Fruit fly (Drosophila melanogaster) whole organism, embryonic: ENCODE data around the gene HDAC6.
A peak's percentile ranks its signal among the peaks of the same experiment; 100 is the strongest.

Source experiments
- BtbVII ChIP-seq: fragments of 200-800 bp; sonication (Bioruptor generic); optimal IDR thresholded peaks from 3 replicates; lab custom pipeline; 2017; ENCODE audit warnings: missing biosample characterization, mild to moderate bottlenecking, missing genetic modification characterization
- CG10147 ChIP-seq: fragments of 200-800 bp; sonication (Bioruptor generic); optimal IDR thresholded peaks from 2 replicates; lab custom pipeline; 2019; ENCODE audit warnings: missing biosample characterization, mild to moderate bottlenecking, missing genetic modification characterization, moderate library complexity
- CG11085 ChIP-seq: fragments of 200-800 bp; sonication (Bioruptor generic); IDR thresholded peaks from 2 replicates; pipeline ENCODE4 v1.3.6; 2022; ENCODE audit warnings: missing biosample characterization, missing genetic modification characterization
- CG13624 ChIP-seq: fragments of 200-800 bp; sonication (Bioruptor generic); optimal IDR thresholded peaks from 2 replicates; lab custom pipeline; 2016; ENCODE audit warnings: missing biosample characterization, missing genetic modification characterization
- CG14860 ChIP-seq: fragments of 200-800 bp; sonication (Bioruptor generic); IDR thresholded peaks from 3 replicates; pipeline ENCODE4 v1.3.6; 2022; ENCODE audit warnings: missing biosample characterization, missing genetic modification characterization; ENCODE audit not compliant: partially characterized antibody
- CG15269 ChIP-seq: fragments of 200-800 bp; sonication (Bioruptor generic); optimal IDR thresholded peaks from 2 replicates; lab custom pipeline; 2018; ENCODE audit warnings: missing biosample characterization, mild to moderate bottlenecking, missing genetic modification characterization, moderate library complexity
- CG15514 ChIP-seq: fragments of 200-800 bp; sonication (Bioruptor generic); optimal IDR thresholded peaks from 3 replicates; lab custom pipeline; 2017; ENCODE audit warnings: missing biosample characterization, missing genetic modification characterization, mild to moderate bottlenecking, moderate library complexity, missing genetic modification reagents
- CG16813 ChIP-seq: fragments of 200-800 bp; sonication (Bioruptor generic); IDR thresholded peaks from 3 replicates; pipeline ENCODE4 v1.3.6; 2022; ENCODE audit warnings: missing biosample characterization, missing genetic modification characterization; ENCODE audit not compliant: partially characterized antibody
- CG17186 ChIP-seq: fragments of 200-800 bp; sonication (Bioruptor generic); optimal IDR thresholded peaks from 3 replicates; lab custom pipeline; 2017; ENCODE audit warnings: missing biosample characterization, missing genetic modification reagents, missing genetic modification characterization
- CG17361 ChIP-seq: fragments of 200-800 bp; sonication (Bioruptor generic); IDR thresholded peaks from 3 replicates; pipeline ENCODE4 v1.3.6; 2022; ENCODE audit warnings: missing biosample characterization, missing genetic modification characterization
- CG18262 ChIP-seq: fragments of 200-800 bp; optimal IDR thresholded peaks from 3 replicates; lab custom pipeline; 2019; ENCODE audit warnings: missing biosample characterization, mild to moderate bottlenecking, missing genetic modification characterization, moderate library complexity
- CG18599 ChIP-seq: fragments of 200-800 bp; sonication (Bioruptor generic); optimal IDR thresholded peaks from 3 replicates; lab custom pipeline; 2017; ENCODE audit warnings: missing biosample characterization, missing genetic modification characterization, mild to moderate bottlenecking, moderate library complexity, missing genetic modification reagents
- CG3281 ChIP-seq: fragments of 200-800 bp; sonication (Bioruptor generic); optimal IDR thresholded peaks from 3 replicates; lab custom pipeline; 2017; ENCODE audit warnings: missing biosample characterization, mild to moderate bottlenecking, missing genetic modification characterization
- CG5180 ChIP-seq: fragments of 200-800 bp; sonication (Bioruptor generic); optimal IDR thresholded peaks from 3 replicates; lab custom pipeline; 2017; ENCODE audit warnings: missing biosample characterization, missing genetic modification characterization, mild to moderate bottlenecking, moderate library complexity, missing genetic modification reagents
- CG8290 ChIP-seq, 3 experiments: fragments of 200-800 bp; sonication (Bioruptor generic); optimal IDR thresholded peaks; 2 replicates each; lab custom pipeline; 2016 to 2019; ENCODE audit warnings: missing biosample characterization in 3 of 3, missing genetic modification characterization in 3 of 3, mild to moderate bottlenecking in 2 of 3, moderate library complexity in 1 of 3
- CG8388 ChIP-seq: fragments of 200-800 bp; sonication (Bioruptor generic); optimal IDR thresholded peaks from 2 replicates; lab custom pipeline; 2019; ENCODE audit warnings: missing biosample characterization, mild to moderate bottlenecking, missing genetic modification characterization, moderate library complexity
- CG9609 ChIP-seq: fragments of 200-800 bp; sonication (Bioruptor generic); optimal IDR thresholded peaks from 3 replicates; lab custom pipeline; 2016; ENCODE audit warnings: missing biosample characterization, missing genetic modification characterization
- CkIIα-i1 ChIP-seq: fragments of 200-800 bp; sonication (Bioruptor generic); IDR thresholded peaks from 2 replicates; pipeline ENCODE4 v1.3.6; 2022; ENCODE audit warnings: missing biosample characterization, missing genetic modification characterization
- Dref ChIP-seq: fragments of 200-800 bp; sonication (Bioruptor generic); IDR thresholded peaks from 2 replicates; pipeline ENCODE4 v1.3.6; 2022; ENCODE audit warnings: missing biosample characterization, missing genetic modification characterization
- HLH4C ChIP-seq: fragments of 200-800 bp; sonication (Bioruptor generic); IDR thresholded peaks from 3 replicates; pipeline ENCODE4 v1.3.6; 2022; ENCODE audit warnings: missing biosample characterization, missing genetic modification characterization; ENCODE audit not compliant: partially characterized antibody
- Myb ChIP-seq: fragments of 200-800 bp; sonication (Bioruptor generic); optimal IDR thresholded peaks from 2 replicates; lab custom pipeline; 2016; ENCODE audit warnings: missing biosample characterization, missing genetic modification characterization
- NC2β ChIP-seq: fragments of 200-800 bp; sonication (Bioruptor generic); optimal IDR thresholded peaks from 2 replicates; lab custom pipeline; 2016; ENCODE audit warnings: missing biosample characterization, missing genetic modification characterization
- Optix ChIP-seq: fragments of 200-800 bp; sonication (Bioruptor generic); IDR thresholded peaks from 3 replicates; pipeline ENCODE4 v1.3.6; 2022; ENCODE audit warnings: missing biosample characterization, missing genetic modification characterization
- Pdp1 ChIP-seq, 2 experiments: fragments of 200-800 bp; sonication (Bioruptor generic); optimal IDR thresholded peaks; 3 replicates each; lab custom pipeline; 2016; ENCODE audit warnings: missing biosample characterization in 2 of 2, missing genetic modification characterization in 2 of 2, mild to moderate bottlenecking in 1 of 2, moderate library complexity in 1 of 2
- Poxn ChIP-seq: fragments of 200-800 bp; sonication (Bioruptor generic); IDR thresholded peaks from 2 replicates; pipeline ENCODE4 v1.3.6; 2022; ENCODE audit warnings: missing biosample characterization, missing genetic modification characterization
- Six4 ChIP-seq: fragments of 200-800 bp; sonication (Bioruptor generic); optimal IDR thresholded peaks from 2 replicates; lab custom pipeline; 2016; ENCODE audit warnings: missing biosample characterization, missing genetic modification characterization
- Sry-δ ChIP-seq: fragments of 200-800 bp; sonication (Bioruptor generic); optimal IDR thresholded peaks from 2 replicates; lab custom pipeline; 2016; ENCODE audit warnings: missing biosample characterization, missing genetic modification characterization
- Tbp ChIP-seq: fragments of >200 bp; optimal IDR thresholded peaks from 2 replicates; lab custom pipeline; 2018; ENCODE audit warnings: missing biosample characterization, missing genetic modification characterization
- Usf ChIP-seq: fragments of 200-800 bp; sonication (Bioruptor generic); optimal IDR thresholded peaks from 2 replicates; lab custom pipeline; 2017; ENCODE audit warnings: missing genotype, missing biosample characterization, missing genetic modification characterization
- YL-1 ChIP-seq: fragments of 200-800 bp; sonication (Bioruptor generic); optimal IDR thresholded peaks from 3 replicates; lab custom pipeline; 2017; ENCODE audit warnings: missing biosample characterization, mild to moderate bottlenecking, missing genetic modification characterization
- ase ChIP-seq: fragments of 200-800 bp; sonication (Bioruptor generic); IDR thresholded peaks from 3 replicates; pipeline ENCODE4 v1.3.6; 2022; ENCODE audit warnings: missing biosample characterization, missing genetic modification characterization
- bsh ChIP-seq, 2 experiments: fragments of 200-800 bp; sonication (Bioruptor generic); optimal IDR thresholded peaks; 2 replicates each; lab custom pipeline; 2017 to 2018; ENCODE audit warnings: mild to moderate bottlenecking in 2 of 2, missing biosample characterization in 2 of 2, missing genetic modification characterization in 2 of 2, moderate library complexity in 1 of 2
- disco-r ChIP-seq: fragments of 200-800 bp; sonication (Bioruptor generic); optimal IDR thresholded peaks from 2 replicates; lab custom pipeline; 2016; ENCODE audit warnings: missing biosample characterization, missing genetic modification characterization
- fd96Cb ChIP-seq: fragments of 200-800 bp; sonication (Bioruptor generic); optimal IDR thresholded peaks from 2 replicates; lab custom pipeline; 2018; ENCODE audit warnings: missing biosample characterization, mild to moderate bottlenecking, missing genetic modification characterization, moderate library complexity
- grn ChIP-seq: fragments of 200-800 bp; sonication (Bioruptor generic); optimal IDR thresholded peaks from 3 replicates; lab custom pipeline; 2017; ENCODE audit warnings: missing biosample characterization, missing genetic modification characterization
- gro ChIP-seq: fragments of 200-800 bp; sonication (Bioruptor generic); optimal IDR thresholded peaks from 2 replicates; lab custom pipeline; 2016; ENCODE audit warnings: missing biosample characterization, missing genetic modification characterization
- her ChIP-seq: fragments of 200-800 bp; sonication (Bioruptor generic); optimal IDR thresholded peaks from 2 replicates; lab custom pipeline; 2016; ENCODE audit warnings: missing biosample characterization, missing genetic modification characterization
- inv ChIP-seq: fragments of 200-800 bp; sonication (Bioruptor generic); IDR thresholded peaks from 2 replicates; pipeline ENCODE4 v1.3.6; 2022; ENCODE audit warnings: missing biosample characterization, missing genetic modification characterization; ENCODE audit not compliant: partially characterized antibody
- knrl ChIP-seq: fragments of 200-800 bp; sonication (Bioruptor generic); IDR thresholded peaks from 3 replicates; pipeline ENCODE4 v1.3.6; 2022; ENCODE audit warnings: missing biosample characterization, missing genetic modification characterization; ENCODE audit not compliant: partially characterized antibody
- onecut ChIP-seq: fragments of 200-800 bp; sonication (Bioruptor generic); IDR thresholded peaks from 2 replicates; pipeline ENCODE4 v1.3.6; 2022; ENCODE audit warnings: missing biosample characterization, missing genetic modification characterization
- pan ChIP-seq, 4 experiments: fragments of >200 bp in 3 of 4; fragments of 200-800 bp in 1 of 4; sonication (Bioruptor generic) in 1 of 4; optimal IDR thresholded peaks in 3 of 4; IDR thresholded peaks in 1 of 4; 2 replicates each; pipeline versions ENCODE4 v1.3.6 to Lab custom; 2017 to 2022; ENCODE audit warnings: missing biosample characterization in 2 of 4, missing genetic modification characterization in 2 of 4, mixed read lengths in 1 of 4
- prd ChIP-seq, 3 experiments: fragments of >200 bp in 2 of 3; fragments of 200-800 bp in 1 of 3; sonication (Bioruptor generic) in 1 of 3; optimal IDR thresholded peaks in 2 of 3; IDR thresholded peaks in 1 of 3; 2 replicates in 2 of 3; 3 replicates in 1 of 3; pipeline versions ENCODE4 v1.3.6 to Lab custom; 2017 to 2022; ENCODE audit warnings: missing biosample characterization in 1 of 3, missing genetic modification characterization in 1 of 3
- salm ChIP-seq: fragments of 200-800 bp; sonication (Bioruptor generic); optimal IDR thresholded peaks from 2 replicates; lab custom pipeline; 2018; ENCODE audit warnings: missing biosample characterization, mild to moderate bottlenecking, missing genetic modification characterization
- sima ChIP-seq: fragments of 200-800 bp; sonication (Bioruptor generic); optimal IDR thresholded peaks from 2 replicates; lab custom pipeline; 2016; ENCODE audit warnings: missing biosample characterization, missing genetic modification characterization
- sug ChIP-seq: fragments of 200-800 bp; optimal IDR thresholded peaks from 2 replicates; lab custom pipeline; 2019; ENCODE audit warnings: missing biosample characterization, mild to moderate bottlenecking, missing genetic modification characterization, moderate library complexity
- tll ChIP-seq, 2 experiments: fragments of 200-800 bp in 1 of 2; fragments of >200 bp in 1 of 2; sonication (Bioruptor generic) in 1 of 2; optimal IDR thresholded peaks; 2 replicates each; lab custom pipeline; 2017 to 2019; ENCODE audit warnings: missing biosample characterization in 2 of 2, missing genetic modification characterization in 2 of 2, mild to moderate bottlenecking in 1 of 2, moderate library complexity in 1 of 2

HDAC6 gene

dm6 chrX:15333066-15333874 is at the start of gene HDAC6, which contains the start of gene CG9114 (continued):
- no peak for TF ChIP-seq pan (optimal IDR thresholded peaks at IDR 0.05; lab: Kevin White, UChicago)
- TF ChIP-seq pan (GFP tag; optimal IDR thresholded peaks at IDR 0.05 in 1 of 2, IDR thresholded peaks at IDR 0.05 in 1 of 2) = no peak
- TF ChIP-seq CG15269 (tag; lab: Kevin White, UChicago) = no peak
- TF ChIP-seq prd (optimal IDR thresholded peaks at IDR 0.05; lab: Kevin White, UChicago) = no peak
- TF ChIP-seq prd (GFP tag; IDR thresholded peaks at IDR 0.05; lab: Robert Waterston, UW) = no peak
- TF ChIP-seq Poxn (GFP tag; lab: Robert Waterston, UW) = no peak
- peak; percentile 18 for TF ChIP-seq CG3281 (GFP tag; lab: Kevin White, UChicago)
- TF ChIP-seq CG10147 (GFP tag; lab: Kevin White, UChicago) = no peak
- TF ChIP-seq knrl = peak; percentile 85
- no peak for TF ChIP-seq grn (GFP tag; lab: Kevin White, UChicago)
- TF ChIP-seq Tbp (GFP tag; lab: Kevin White, UChicago) = no peak
- TF ChIP-seq disco-r = no peak
- TF ChIP-seq Dref = peak; percentile 74
- no peak for TF ChIP-seq CG18262 (tag; lab: Kevin White, UChicago)
- no peak for TF ChIP-seq CG18599 (GFP tag; lab: Kevin White, UChicago)
- 0 out of 3 replicates have a peak, but pooled peaks have one; percentile 6 for TF ChIP-seq ase (GFP tag; lab: Robert Waterston, UW)
- no peak for TF ChIP-seq Six4 (GFP tag; lab: Kevin White, UChicago)
- TF ChIP-seq CG5180 (GFP tag; lab: Kevin White, UChicago) = no peak
- TF ChIP-seq sima (GFP tag; lab: Kevin White, UChicago) = no peak
- TF ChIP-seq CG9609 (GFP tag; lab: Kevin White, UChicago) = no peak
- peak; percentile 84 for TF ChIP-seq inv (GFP tag; lab: Robert Waterston, UW)
- no peak for TF ChIP-seq Optix (GFP tag; lab: Robert Waterston, UW)
- peak; percentile 10 for TF ChIP-seq YL-1 (GFP tag; lab: Kevin White, UChicago)
- TF ChIP-seq CG11085 (GFP tag; lab: Robert Waterston, UW) = no peak
- peak; percentile 6 for TF ChIP-seq CG8290 (GFP tag; optimal IDR thresholded peaks at IDR 0.05; lab: Kevin White, UChicago)
- peak; percentile 40 to 60 for TF ChIP-seq CG8290 (tag; optimal IDR thresholded peaks at IDR 0.05; lab: Kevin White, UChicago)
- TF ChIP-seq Usf (GFP tag; lab: Kevin White, UChicago) = no peak
- TF ChIP-seq her (GFP tag; lab: Kevin White, UChicago) = no peak
- peak in 1 of 2 experiments; percentile 88 for TF ChIP-seq Pdp1 (GFP tag; optimal IDR thresholded peaks at IDR 0.05; lab: Kevin White, UChicago)
- no peak for TF ChIP-seq NC2β (GFP tag; lab: Kevin White, UChicago)
- peak; percentile 69 for TF ChIP-seq Myb (GFP tag; lab: Kevin White, UChicago)
- TF ChIP-seq sug (tag; lab: Kevin White, UChicago) = no peak
- peak; percentile 6 for TF ChIP-seq CG8388 (GFP tag; lab: Kevin White, UChicago)
- TF ChIP-seq Sry-δ (GFP tag; lab: Kevin White, UChicago) = peak; percentile 73
- peak in 1 of 2 experiments; percentile 10 for TF ChIP-seq tll (GFP tag; optimal IDR thresholded peaks at IDR 0.05; lab: Kevin White, UChicago)
- no peak for TF ChIP-seq gro (GFP tag; lab: Kevin White, UChicago)
- TF ChIP-seq BtbVII (GFP tag; lab: Kevin White, UChicago) = no peak
- no peak; the same call in 1 of the 2 replicates for TF ChIP-seq onecut (GFP tag; lab: Robert Waterston, UW)
- peak; percentile 76 for TF ChIP-seq CG15514 (GFP tag; lab: Kevin White, UChicago)
- TF ChIP-seq CkIIα-i1 (GFP tag; lab: Robert Waterston, UW) = no peak
- TF ChIP-seq CG17186 (GFP tag; lab: Kevin White, UChicago) = peak; percentile 11
- peak in 1 of 2 experiments; percentile 3 for TF ChIP-seq bsh (GFP tag; optimal IDR thresholded peaks at IDR 0.05; lab: Kevin White, UChicago)
- TF ChIP-seq CG13624 (GFP tag; lab: Kevin White, UChicago) = peak; percentile 15
- 0 out of 3 replicates have a peak, but pooled peaks have one; percentile 13 for TF ChIP-seq CG17361
- TF ChIP-seq fd96Cb (tag; lab: Kevin White, UChicago) = no peak
- TF ChIP-seq CG16813 (GFP tag; lab: Robert Waterston, UW) = peak; percentile 85
- TF ChIP-seq salm (tag; lab: Kevin White, UChicago) = no peak
- TF ChIP-seq CG14860 (GFP tag; lab: Robert Waterston, UW) = peak; percentile 89
- peak; percentile 93 for TF ChIP-seq HLH4C (GFP tag; lab: Robert Waterston, UW)
